Fruit fly (Drosophila melanogaster) whole organism, embryonic: ENCODE results near the gene CG31358.

Experiments
- Abd-B ChIP-seq: fragments of 200-800 bp; sonication (Bioruptor generic); optimal IDR thresholded peaks from 2 replicates; lab custom pipeline; 2018; ENCODE audit warnings: missing biosample characterization, mild to moderate bottlenecking, missing genetic modification characterization, moderate library complexity
- Awh ChIP-seq: fragments of 200-800 bp; sonication (Bioruptor generic); IDR thresholded peaks from 2 replicates; pipeline ENCODE4, ENCODE4 v1.3.6; 2022; ENCODE audit warnings: missing biosample characterization, missing genetic modification characterization
- Blimp-1 ChIP-seq: fragments of 200-800 bp; sonication (Bioruptor generic); optimal IDR thresholded peaks from 3 replicates; lab custom pipeline; 2018; ENCODE audit warnings: missing biosample characterization, missing genetic modification characterization, mild to moderate bottlenecking, moderate library complexity, missing genetic modification reagents
- CG11504 ChIP-seq: fragments of 200-800 bp; sonication (Bioruptor generic); optimal IDR thresholded peaks from 3 replicates; lab custom pipeline; 2019; ENCODE audit warnings: missing biosample characterization, mild to moderate bottlenecking, missing genetic modification characterization, moderate library complexity
- CG12219 ChIP-seq: fragments of 200-800 bp; sonication (Bioruptor generic); optimal IDR thresholded peaks from 3 replicates; lab custom pipeline; 2018; ENCODE audit warnings: missing biosample characterization, mild to moderate bottlenecking, missing genetic modification characterization
- CG13624 ChIP-seq: fragments of 200-800 bp; sonication (Bioruptor generic); optimal IDR thresholded peaks from 2 replicates; lab custom pipeline; 2016; ENCODE audit warnings: missing biosample characterization, missing genetic modification characterization
- CG15269 ChIP-seq: fragments of 200-800 bp; sonication (Bioruptor generic); optimal IDR thresholded peaks from 2 replicates; lab custom pipeline; 2018; ENCODE audit warnings: missing biosample characterization, mild to moderate bottlenecking, missing genetic modification characterization, moderate library complexity
- CG16815 ChIP-seq: fragments of 200-800 bp; sonication (Bioruptor generic); optimal IDR thresholded peaks from 3 replicates; lab custom pipeline; 2017; ENCODE audit warnings: missing biosample characterization, mild to moderate bottlenecking, missing genetic modification characterization
- CG17186 ChIP-seq: fragments of 200-800 bp; sonication (Bioruptor generic); optimal IDR thresholded peaks from 3 replicates; lab custom pipeline; 2017; ENCODE audit warnings: missing biosample characterization, missing genetic modification reagents, missing genetic modification characterization
- CG17359 ChIP-seq: fragments of 200-800 bp; sonication (Bioruptor generic); optimal IDR thresholded peaks from 3 replicates; lab custom pipeline; 2018; ENCODE audit warnings: missing biosample characterization, mild to moderate bottlenecking, missing genetic modification characterization, moderate library complexity
- CG17802 ChIP-seq: fragments of 200-800 bp; sonication (Bioruptor generic); optimal IDR thresholded peaks from 2 replicates; lab custom pipeline; 2018; ENCODE audit warnings: missing biosample characterization, mild to moderate bottlenecking, missing genetic modification characterization, moderate library complexity
- CG18599 ChIP-seq: fragments of 200-800 bp; sonication (Bioruptor generic); optimal IDR thresholded peaks from 3 replicates; lab custom pipeline; 2017; ENCODE audit warnings: missing biosample characterization, missing genetic modification characterization, mild to moderate bottlenecking, moderate library complexity, missing genetic modification reagents
- CG2678 ChIP-seq: fragments of 200-800 bp; sonication (Bioruptor generic); optimal IDR thresholded peaks from 3 replicates; lab custom pipeline; 2019; ENCODE audit warnings: missing biosample characterization, mild to moderate bottlenecking, missing genetic modification characterization, moderate library complexity
- CG31441 ChIP-seq: fragments of 200-800 bp; sonication (Bioruptor generic); IDR thresholded peaks from 2 replicates; pipeline ENCODE4 v1.3.6; 2022; ENCODE audit warnings: missing biosample characterization, missing genetic modification characterization
- CG3163 ChIP-seq: fragments of 200-800 bp; sonication (Bioruptor generic); optimal IDR thresholded peaks from 3 replicates; lab custom pipeline; 2016; ENCODE audit warnings: missing biosample characterization, missing genetic modification characterization
- CG3281 ChIP-seq: fragments of 200-800 bp; sonication (Bioruptor generic); optimal IDR thresholded peaks from 3 replicates; lab custom pipeline; 2017; ENCODE audit warnings: missing biosample characterization, mild to moderate bottlenecking, missing genetic modification characterization
- CG6175 ChIP-seq: fragments of 200-800 bp; sonication (Bioruptor generic); IDR thresholded peaks from 3 replicates; pipeline ENCODE4 v1.3.6; 2022; ENCODE audit warnings: missing biosample characterization, missing genetic modification characterization
- CG7839 ChIP-seq: fragments of 200-800 bp; sonication (Bioruptor generic); optimal IDR thresholded peaks from 3 replicates; lab custom pipeline; 2018; ENCODE audit warnings: missing biosample characterization, mild to moderate bottlenecking, missing genetic modification characterization, moderate library complexity
- CG7987 ChIP-seq: fragments of 200-800 bp; sonication (Bioruptor generic); optimal IDR thresholded peaks from 2 replicates; lab custom pipeline; 2018; ENCODE audit warnings: missing biosample characterization, mild to moderate bottlenecking, missing genetic modification characterization, moderate library complexity
- CG8281 ChIP-seq: fragments of 200-800 bp; sonication (Bioruptor generic); optimal IDR thresholded peaks from 2 replicates; lab custom pipeline; 2018; ENCODE audit warnings: missing biosample characterization, mild to moderate bottlenecking, missing genetic modification characterization, moderate library complexity
- CoRest ChIP-seq: fragments of 200-800 bp; sonication (Bioruptor generic); optimal IDR thresholded peaks from 3 replicates; lab custom pipeline; 2018; ENCODE audit warnings: missing biosample characterization, mild to moderate bottlenecking, missing genetic modification characterization, moderate library complexity
- D19A ChIP-seq: fragments of 200-800 bp; optimal IDR thresholded peaks from 3 replicates; lab custom pipeline; 2019; ENCODE audit warnings: missing biosample characterization, mild to moderate bottlenecking, missing genetic modification characterization, moderate library complexity
- D19B ChIP-seq: fragments of 200-800 bp; sonication (Bioruptor generic); optimal IDR thresholded peaks from 2 replicates; lab custom pipeline; 2017; ENCODE audit warnings: missing biosample characterization, mild to moderate bottlenecking, missing genetic modification characterization
- Doc2 ChIP-seq: fragments of 200-800 bp; sonication (Bioruptor generic); IDR thresholded peaks from 2 replicates; pipeline ENCODE4 v1.3.6; 2022; ENCODE audit warnings: missing biosample characterization, missing genetic modification characterization
- Doc3 ChIP-seq: fragments of 200-800 bp; sonication (Bioruptor generic); IDR thresholded peaks from 3 replicates; pipeline ENCODE4 v1.3.6; 2022; ENCODE audit warnings: missing biosample characterization, missing genetic modification characterization; ENCODE audit not compliant: partially characterized antibody
- Hr51 ChIP-seq, 2 experiments: fragments of 200-800 bp; sonication (Bioruptor generic); optimal IDR thresholded peaks; 2 replicates in 1 of 2; 3 replicates in 1 of 2; lab custom pipeline; 2016 to 2018; ENCODE audit warnings: missing biosample characterization in 2 of 2, missing genetic modification characterization in 2 of 2, mild to moderate bottlenecking in 1 of 2, moderate library complexity in 1 of 2
- Med ChIP-seq: fragments of 200-800 bp; sonication (Bioruptor generic); peaks from one replicate; lab custom pipeline; 2016; ENCODE audit warnings: missing biosample characterization, missing genetic modification characterization, mild to moderate bottlenecking, inconsistent platforms, moderate library complexity
- Myb ChIP-seq: fragments of 200-800 bp; sonication (Bioruptor generic); optimal IDR thresholded peaks from 2 replicates; lab custom pipeline; 2016; ENCODE audit warnings: missing biosample characterization, missing genetic modification characterization
- NC2α ChIP-seq: fragments of 200-800 bp; sonication (Bioruptor generic); optimal IDR thresholded peaks from 2 replicates; lab custom pipeline; 2016; ENCODE audit warnings: missing biosample characterization, missing genetic modification characterization
- Oli ChIP-seq: fragments of 200-800 bp; sonication (Bioruptor generic); optimal IDR thresholded peaks from 2 replicates; lab custom pipeline; 2018; ENCODE audit warnings: missing biosample characterization, mild to moderate bottlenecking, missing genetic modification characterization, moderate library complexity
- Sox102F ChIP-seq: fragments of 200-800 bp; sonication (Bioruptor generic); optimal IDR thresholded peaks from 2 replicates; lab custom pipeline; 2018; ENCODE audit warnings: missing biosample characterization, mild to moderate bottlenecking, missing genetic modification characterization, moderate library complexity
- Trl ChIP-seq, 3 experiments: fragments of >200 bp in 2 of 3; fragments of 200-800 bp in 1 of 3; sonication (Bioruptor generic) in 1 of 3; optimal IDR thresholded peaks; 2 replicates in 1 of 3; 3 replicates in 2 of 3; lab custom pipeline; 2016 to 2017; ENCODE audit warnings: missing biosample characterization in 1 of 3, missing genetic modification characterization in 1 of 3
- chinmo ChIP-seq: fragments of 200-800 bp; sonication (Bioruptor generic); IDR thresholded peaks from 4 replicates; pipeline ENCODE4 v1.3.6; 2022; ENCODE audit warnings: missing biosample characterization, missing genetic modification characterization; ENCODE audit not compliant: partially characterized antibody
- chn ChIP-seq: fragments of 200-800 bp; sonication (Bioruptor generic); optimal IDR thresholded peaks from 2 replicates; lab custom pipeline; 2016; ENCODE audit warnings: missing biosample characterization, missing genetic modification characterization
- gem ChIP-seq: fragments of 200-800 bp; sonication (Bioruptor generic); optimal IDR thresholded peaks from 2 replicates; lab custom pipeline; 2019; ENCODE audit warnings: missing biosample characterization, mild to moderate bottlenecking, missing genetic modification characterization, moderate library complexity
- grau ChIP-seq: fragments of 200-800 bp; optimal IDR thresholded peaks from 3 replicates; lab custom pipeline; 2019; ENCODE audit warnings: missing biosample characterization, mild to moderate bottlenecking, missing genetic modification characterization, moderate library complexity
- gsb ChIP-seq: fragments of 200-800 bp; sonication (Bioruptor generic); IDR thresholded peaks from 2 replicates; pipeline ENCODE4 v1.3.6; 2022; ENCODE audit warnings: missing biosample characterization, missing genetic modification characterization
- hkb ChIP-seq, 2 experiments: fragments of 200-800 bp in 1 of 2; fragments of >200 bp in 1 of 2; sonication (Bioruptor generic) in 1 of 2; IDR thresholded peaks in 1 of 2; optimal IDR thresholded peaks in 1 of 2; 2 replicates each; pipeline versions ENCODE4 v1.3.6 to Lab custom; 2017 to 2022; ENCODE audit warnings: missing biosample characterization in 1 of 2, missing genetic modification characterization in 1 of 2
- maf-S ChIP-seq: fragments of 200-800 bp; sonication (Bioruptor generic); optimal IDR thresholded peaks from 2 replicates; lab custom pipeline; 2016; ENCODE audit warnings: missing biosample characterization, missing genetic modification characterization
- pzg ChIP-seq: fragments of 200-800 bp; sonication (Bioruptor generic); optimal IDR thresholded peaks from 3 replicates; lab custom pipeline; 2018; ENCODE audit warnings: missing biosample characterization, mild to moderate bottlenecking, missing genetic modification characterization, moderate library complexity
- ro ChIP-seq: fragments of 200-800 bp; sonication (Bioruptor generic); IDR thresholded peaks from 2 replicates; pipeline ENCODE4 v1.3.6; 2022; ENCODE audit warnings: missing biosample characterization, missing genetic modification characterization
- row ChIP-seq: fragments of 200-800 bp; sonication (Bioruptor generic); IDR thresholded peaks from 3 replicates; pipeline ENCODE4 v1.3.6; 2022; ENCODE audit warnings: missing biosample characterization, missing genetic modification characterization
- sens ChIP-seq: fragments of 200-800 bp; sonication (Bioruptor generic); peaks from one replicate; lab custom pipeline; 2016; ENCODE audit warnings: missing biosample characterization, missing genetic modification characterization
- sqz ChIP-seq: fragments of 200-800 bp; sonication (Bioruptor generic); optimal IDR thresholded peaks from 3 replicates; lab custom pipeline; 2018; ENCODE audit warnings: missing biosample characterization, mild to moderate bottlenecking, missing genetic modification characterization
- tio ChIP-seq: fragments of 200-800 bp; sonication (Bioruptor generic); optimal IDR thresholded peaks from 2 replicates; lab custom pipeline; 2017; ENCODE audit warnings: missing biosample characterization, missing genetic modification characterization, inconsistent platforms
- twi ChIP-seq: fragments of 200-800 bp; optimal IDR thresholded peaks from 2 replicates; lab custom pipeline; 2019; ENCODE audit warnings: missing biosample characterization, mild to moderate bottlenecking, missing genetic modification characterization, moderate library complexity

CG31358 gene

DNA sequence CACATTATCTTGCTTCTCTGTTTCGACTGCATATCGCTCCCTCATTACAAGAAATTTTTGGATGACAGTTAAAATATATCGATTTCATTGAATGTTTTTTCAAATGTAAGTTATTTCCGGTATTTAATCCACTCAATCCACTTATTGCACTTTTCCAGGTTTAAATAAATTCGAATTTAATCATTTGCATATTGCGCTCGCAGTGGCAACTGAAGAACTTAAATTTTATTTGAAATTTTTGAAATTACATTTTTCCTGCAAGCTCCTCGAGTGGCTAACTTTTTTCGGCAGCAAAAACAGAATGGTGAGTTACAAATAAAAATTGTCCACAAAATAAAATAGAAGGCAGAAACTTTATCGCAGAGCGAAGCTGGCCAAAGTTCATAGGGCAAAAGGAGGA lies at the start of gene CG31358, which contains the start of the genes CG42504 and CG42505:
Gene CG31358, minus strand, starts transcription at position 101 of the 400 bp plus-strand sequence.
Gene CG42504, minus strand, starts transcription at position 101 of the 400 bp plus-strand sequence.
Gene CG42505, minus strand, starts transcription at position 101 of the 400 bp plus-strand sequence.
- no peak for TF ChIP-seq Myb (GFP tag; lab: Kevin White, UChicago)
- TF ChIP-seq tio = no peak
- no peak for TF ChIP-seq Doc2 (GFP tag; lab: Robert Waterston, UW)
- TF ChIP-seq, all 482 proteins: peak for 0

DNA sequence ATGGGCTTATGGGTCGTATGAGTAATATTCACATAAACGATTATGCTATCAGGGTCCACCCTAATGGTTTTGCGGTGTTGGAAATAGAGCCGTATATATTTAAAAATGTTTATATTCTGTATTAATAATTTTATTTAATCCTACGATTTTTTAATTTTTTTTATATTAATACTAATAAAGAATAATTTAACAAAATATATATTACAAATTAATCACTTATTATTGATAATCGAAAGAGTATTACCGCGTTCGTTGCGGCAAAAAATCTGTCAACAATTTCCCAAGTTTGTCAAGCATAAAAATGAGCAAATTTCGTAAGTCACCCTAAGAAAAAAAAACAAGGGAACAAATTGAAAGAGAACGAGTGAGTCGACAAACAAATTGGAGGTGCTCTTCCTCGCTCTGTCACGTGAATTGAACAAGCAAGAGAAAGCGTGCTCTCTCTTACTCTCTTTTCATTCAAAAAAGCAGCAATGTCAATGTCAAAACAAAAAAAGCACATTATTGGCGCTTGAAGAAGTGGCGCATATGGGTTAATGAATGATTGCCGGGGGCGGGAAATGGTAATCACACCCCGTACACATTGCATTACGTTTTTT lies 48.9 kb upstream of the CG31358 start:
- TF ChIP-seq gem (tag; lab: Kevin White, UChicago) = peak; percentile 38
- TF ChIP-seq CG7987 = no peak
- TF ChIP-seq D19A (tag; lab: Kevin White, UChicago) = peak; percentile 83
- TF ChIP-seq CG13624 (GFP tag; lab: Kevin White, UChicago) = no peak
- TF ChIP-seq CG3163 = peak; percentile 76
- peak; percentile 7 for TF ChIP-seq Abd-B (GFP tag; lab: Kevin White, UChicago)
- TF ChIP-seq CoRest (tag; lab: Kevin White, UChicago) = peak; percentile 18
- peak; percentile 28 for TF ChIP-seq CG2678 (tag; lab: Kevin White, UChicago)
- peak; percentile 20 for TF ChIP-seq Sox102F (GFP tag; lab: Kevin White, UChicago)
- 0 out of 3 replicates have a peak, but pooled peaks have one; percentile 18 for TF ChIP-seq row
- no peak for TF ChIP-seq CG17802 (tag; lab: Kevin White, UChicago)
- 0 out of 2 replicates have a peak, but pooled peaks have one; percentile 28 for TF ChIP-seq CG31441
- TF ChIP-seq CG11504 (tag; lab: Kevin White, UChicago) = peak; percentile 63
- TF ChIP-seq twi = no peak
- TF ChIP-seq CG18599 (GFP tag; lab: Kevin White, UChicago) = peak; percentile 22
- no peak for TF ChIP-seq NC2α (GFP tag; lab: Kevin White, UChicago)
- peak; percentile 66 to 85 for TF ChIP-seq Trl (optimal IDR thresholded peaks at IDR 0.05; lab: Kevin White, UChicago)
- no peak for TF ChIP-seq Trl (GFP tag; optimal IDR thresholded peaks at IDR 0.05; lab: Kevin White, UChicago)
- no peak for TF ChIP-seq Awh
- TF ChIP-seq CG3281 (GFP tag; lab: Kevin White, UChicago) = peak; percentile 2
- TF ChIP-seq grau = peak; percentile 5
- TF ChIP-seq D19B = no peak
- no peak for TF ChIP-seq CG8281 (tag; lab: Kevin White, UChicago)
- TF ChIP-seq chinmo (GFP tag; lab: Robert Waterston, UW) = 0 out of 4 replicates have a peak, but pooled peaks have one; percentile 21
- no peak for TF ChIP-seq CG16815
- peak; percentile 1 for TF ChIP-seq CG17359 (tag; lab: Kevin White, UChicago)
- TF ChIP-seq CG7839 (tag; lab: Kevin White, UChicago) = peak; percentile 33
- TF ChIP-seq chn (GFP tag; lab: Kevin White, UChicago) = no peak
- TF ChIP-seq CG15269 = peak; percentile 14
- peak in 1 of 2 experiments; percentile 37 for TF ChIP-seq Hr51 (GFP tag; optimal IDR thresholded peaks at IDR 0.05; lab: Kevin White, UChicago)
- peak; percentile 32 for TF ChIP-seq Med (GFP tag; lab: Kevin White, UChicago)
- no peak for TF ChIP-seq gsb (GFP tag; lab: Robert Waterston, UW)
- TF ChIP-seq sqz = peak; percentile 60
- peak; percentile 18 for TF ChIP-seq Oli (tag; lab: Kevin White, UChicago)

DNA sequence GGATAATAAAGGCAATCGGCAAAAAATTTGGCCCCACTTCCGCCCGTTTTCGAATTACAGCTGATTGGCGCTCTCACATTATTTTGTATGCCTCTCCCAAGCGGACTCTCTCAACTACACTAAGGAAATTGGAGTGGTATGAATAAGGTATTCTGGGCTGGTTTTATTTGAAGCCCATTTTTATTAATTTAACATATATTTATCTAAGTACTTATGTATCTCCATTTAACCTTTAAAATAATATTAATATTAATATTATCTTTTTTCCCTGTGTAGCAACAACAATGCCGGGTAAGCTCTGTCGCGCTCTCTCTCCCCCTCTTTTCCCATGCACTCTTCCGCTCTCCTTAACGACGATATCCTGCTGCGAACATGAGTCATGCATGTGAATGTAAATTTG lies 47.4 kb upstream of the CG31358 start:
- peak; percentile 55 for TF ChIP-seq sens (GFP tag; lab: Kevin White, UChicago)
- peak; percentile 57 for TF ChIP-seq gsb (GFP tag; lab: Robert Waterston, UW)
- no peak for TF ChIP-seq Doc3 (GFP tag; lab: Robert Waterston, UW)
- TF ChIP-seq CG31441 = peak; percentile 79
- no peak for TF ChIP-seq pzg (GFP tag; lab: Kevin White, UChicago)
- no peak for TF ChIP-seq CG17186
- TF ChIP-seq hkb (optimal IDR thresholded peaks at IDR 0.05; lab: Kevin White, UChicago) = no peak
- TF ChIP-seq hkb (GFP tag; IDR thresholded peaks at IDR 0.05; lab: Robert Waterston, UW) = peak; percentile 90
- 0 out of 2 replicates have a peak, but pooled peaks have one; percentile 34 for TF ChIP-seq ro (GFP tag; lab: Robert Waterston, UW)
- peak; percentile 65; the same call in 2 of the 3 replicates for TF ChIP-seq CG6175 (GFP tag; lab: Robert Waterston, UW)
- TF ChIP-seq CG12219 (GFP tag; lab: Kevin White, UChicago) = peak; percentile 53
- no peak for TF ChIP-seq maf-S (GFP tag; lab: Kevin White, UChicago)
- TF ChIP-seq Blimp-1 = peak; percentile 72
